Worm (Caenorhabditis elegans) whole organism, early embryonic: ENCODE measurements around the gene col-78.

Experiments used
- ama-1 ChIP-seq: fragments of 150-350 bp; optimal IDR thresholded peaks from 2 replicates; lab custom pipeline; 2014
- ceh-13 ChIP-seq: fragments of 200-800 bp; sonication (Bioruptor generic); optimal IDR thresholded peaks from 2 replicates; lab custom pipeline; 2018; ENCODE audit warnings: mild to moderate bottlenecking, missing genetic modification characterization, missing compliant biosample characterization
- ceh-36 ChIP-seq: sonication (generic microtip); optimal IDR thresholded peaks from 2 replicates; lab custom pipeline; 2016; ENCODE audit warnings: missing genetic modification characterization, inconsistent platforms, missing compliant biosample characterization
- flt-1 ChIP-seq: fragments of 200-800 bp; sonication (Bioruptor generic); IDR thresholded peaks from 2 replicates; pipeline ENCODE4 v1.3.6; 2022; ENCODE audit warnings: missing genetic modification characterization, missing compliant biosample characterization
- hmbx-1 ChIP-seq: sonication (generic microtip); optimal IDR thresholded peaks from 2 replicates; lab custom pipeline; 2016; ENCODE audit warnings: mild to moderate bottlenecking, missing genetic modification characterization, missing compliant biosample characterization
- hnd-1 ChIP-seq: sonication (generic microtip); optimal IDR thresholded peaks from 2 replicates; lab custom pipeline; 2016; ENCODE audit warnings: missing genetic modification characterization, missing compliant biosample characterization
- sea-1 ChIP-seq: fragments of 200-800 bp; sonication (Bioruptor generic); conservative IDR thresholded peaks from 2 replicates; pipeline ENCODE4 v1.3.6; 2022; ENCODE audit warnings: missing genetic modification characterization, missing compliant biosample characterization
- tbx-11 ChIP-seq: fragments of 200-800 bp; sonication (Bioruptor generic); IDR thresholded peaks from 2 replicates; pipeline ENCODE4 v1.3.6; 2022; ENCODE audit warnings: missing genetic modification characterization, missing compliant biosample characterization

- TF ChIP-seq flt-1 (GFP tag; lab: Robert Waterston, UW) (no peak), ceh-13 (GFP tag; lab: Kevin White, UChicago) (no peak), sea-1 (GFP tag; lab: Robert Waterston, UW) (no peak), ama-1 (lab: Kevin White, UChicago) (no peak), tbx-11 (no peak), hnd-1 (tag; lab: Kevin White, UChicago) (no peak), ceh-36 (tag; lab: Kevin White, UChicago) (no peak), hmbx-1 (tag; lab: Kevin White, UChicago) (no peak)
Observed at ce11 chrII:9160197-9160806, 8.0 kb downstream of the col-78 start.
